Worm (Caenorhabditis elegans): ENCODE results near the gene srw-36.

ce11 chrV:16716574-16716973 is 33.6 kb downstream of the srw-36 start, which contains the start of gene srh-137:
- TF ChIP-seq snpc-4 (tag; optimal IDR thresholded peaks at IDR 0.05) (no peak), tbx-8 (GFP tag; optimal IDR thresholded peaks at IDR 0.05) (no peak), nhr-12 (tag; optimal IDR thresholded peaks at IDR 0.05) (no peak), blmp-1 (tag; optimal IDR thresholded peaks at IDR 0.05) (no peak), nhr-237 (tag; optimal IDR thresholded peaks at IDR 0.05) (no peak), hlh-1 (tag; optimal IDR thresholded peaks at IDR 0.05) (no peak), cnd-1 (tag; optimal IDR thresholded peaks at IDR 0.05) (no peak), ceh-43 (GFP tag; optimal IDR thresholded peaks at IDR 0.05) (no peak), unc-62 (GFP tag; optimal IDR thresholded peaks at IDR 0.05) (no peak), nhr-28 (tag; optimal IDR thresholded peaks at IDR 0.05) (no peak), lsy-2 (tag; optimal IDR thresholded peaks at IDR 0.05) (no peak), mls-2 (tag; optimal IDR thresholded peaks at IDR 0.05) (no peak), pha-4 (tag; optimal IDR thresholded peaks at IDR 0.05) (no peak)

Measured in whole organism, mixed stage, embryonic.